Fruit fly (Drosophila melanogaster) whole organism, embryonic: ENCODE data around the gene Cyp318a1.

Source experiments
- BEAF-32 ChIP-seq: fragments of 200-800 bp; sonication (Bioruptor generic); optimal IDR thresholded peaks from 3 replicates; lab custom pipeline; 2017; ENCODE audit warnings: missing biosample characterization, missing genetic modification characterization, mild to moderate bottlenecking, moderate library complexity, missing genetic modification reagents
- Blimp-1 ChIP-seq: fragments of 200-800 bp; sonication (Bioruptor generic); optimal IDR thresholded peaks from 3 replicates; lab custom pipeline; 2018; ENCODE audit warnings: missing biosample characterization, missing genetic modification characterization, mild to moderate bottlenecking, moderate library complexity, missing genetic modification reagents
- CG10267 ChIP-seq: fragments of 200-800 bp; sonication (Bioruptor generic); optimal IDR thresholded peaks from 2 replicates; lab custom pipeline; 2018; ENCODE audit warnings: missing biosample characterization, mild to moderate bottlenecking, missing genetic modification characterization, moderate library complexity
- CG10321 ChIP-seq: fragments of 200-800 bp; sonication (Bioruptor generic); IDR thresholded peaks from 2 replicates; pipeline ENCODE4 v1.3.6; 2022; ENCODE audit warnings: missing biosample characterization, missing genetic modification characterization
- CG12659 ChIP-seq: fragments of 200-800 bp; sonication (Bioruptor generic); optimal IDR thresholded peaks from 3 replicates; lab custom pipeline; 2017; ENCODE audit warnings: mild to moderate bottlenecking, missing biosample characterization, missing genetic modification reagents, missing genetic modification characterization
- CG12744 ChIP-seq: fragments of 200-800 bp; sonication (Bioruptor generic); optimal IDR thresholded peaks from 2 replicates; lab custom pipeline; 2016; ENCODE audit warnings: missing biosample characterization, missing genetic modification characterization
- CG13287 ChIP-seq: fragments of 200-800 bp; sonication (Bioruptor generic); IDR thresholded peaks from 2 replicates; pipeline ENCODE4 v1.3.6; 2022; ENCODE audit warnings: missing biosample characterization, missing genetic modification characterization; ENCODE audit not compliant: partially characterized antibody
- CG14710 ChIP-seq: fragments of 200-800 bp; sonication (Bioruptor generic); optimal IDR thresholded peaks from 3 replicates; lab custom pipeline; 2019; ENCODE audit warnings: missing biosample characterization, mild to moderate bottlenecking, missing genetic modification characterization, moderate library complexity
- CG15073 ChIP-seq: fragments of 200-800 bp; sonication (Bioruptor generic); optimal IDR thresholded peaks from 2 replicates; lab custom pipeline; 2016; ENCODE audit warnings: missing biosample characterization, missing genetic modification characterization
- CG17385 ChIP-seq: fragments of 200-800 bp; sonication (Bioruptor generic); optimal IDR thresholded peaks from 3 replicates; lab custom pipeline; 2018; ENCODE audit warnings: missing biosample characterization, mild to moderate bottlenecking, missing genetic modification characterization
- CG42726 ChIP-seq: fragments of 200-800 bp; sonication (Bioruptor generic); IDR thresholded peaks from 2 replicates; pipeline ENCODE4 v1.3.6; 2022; ENCODE audit warnings: missing biosample characterization, missing genetic modification characterization; ENCODE audit not compliant: partially characterized antibody
- CG4617 ChIP-seq: fragments of 200-800 bp; sonication (Bioruptor generic); optimal IDR thresholded peaks from 3 replicates; lab custom pipeline; 2016; ENCODE audit warnings: missing biosample characterization, missing genetic modification characterization, borderline replicate concordance
- CG7963 ChIP-seq: fragments of 200-800 bp; sonication (Bioruptor generic); IDR thresholded peaks from 3 replicates; pipeline ENCODE4 v1.3.6; 2022; ENCODE audit warnings: missing biosample characterization, missing genetic modification characterization; ENCODE audit not compliant: partially characterized antibody
- CG8478 ChIP-seq: fragments of >200 bp; optimal IDR thresholded peaks from 2 replicates; lab custom pipeline; 2018
- Dref ChIP-seq: fragments of 200-800 bp; sonication (Bioruptor generic); IDR thresholded peaks from 2 replicates; pipeline ENCODE4 v1.3.6; 2022; ENCODE audit warnings: missing biosample characterization, missing genetic modification characterization
- Ets97D ChIP-seq: fragments of 200-800 bp; sonication (Bioruptor generic); optimal IDR thresholded peaks from 3 replicates; lab custom pipeline; 2016; ENCODE audit warnings: missing biosample characterization, missing genetic modification characterization
- HLH4C ChIP-seq: fragments of 200-800 bp; sonication (Bioruptor generic); IDR thresholded peaks from 3 replicates; pipeline ENCODE4 v1.3.6; 2022; ENCODE audit warnings: missing biosample characterization, missing genetic modification characterization; ENCODE audit not compliant: partially characterized antibody
- MBD-R2 ChIP-seq: fragments of 200-800 bp; sonication (Bioruptor generic); IDR thresholded peaks from 2 replicates; pipeline ENCODE4 v1.3.6; 2022; ENCODE audit warnings: missing biosample characterization, missing genetic modification characterization
- MESR4 ChIP-seq: fragments of 200-800 bp; sonication (Bioruptor generic); optimal IDR thresholded peaks from 2 replicates; lab custom pipeline; 2018; ENCODE audit warnings: missing biosample characterization, mild to moderate bottlenecking, missing genetic modification characterization, moderate library complexity
- Med ChIP-seq: fragments of 200-800 bp; sonication (Bioruptor generic); peaks from one replicate; lab custom pipeline; 2016; ENCODE audit warnings: missing biosample characterization, missing genetic modification characterization, mild to moderate bottlenecking, inconsistent platforms, moderate library complexity
- Opbp ChIP-seq: fragments of 200-800 bp; sonication (Bioruptor generic); IDR thresholded peaks from 3 replicates; pipeline ENCODE4 v1.3.6; 2022; ENCODE audit warnings: missing biosample characterization, missing genetic modification characterization; ENCODE audit not compliant: partially characterized antibody
- Sin3A ChIP-seq: fragments of >200 bp; optimal IDR thresholded peaks from 2 replicates; lab custom pipeline; 2018
- Stat92E ChIP-seq, 3 experiments: fragments of >200 bp in 2 of 3; fragments of 200-800 bp in 1 of 3; sonication (Bioruptor generic) in 1 of 3; optimal IDR thresholded peaks; 2 replicates each; lab custom pipeline; 2017 to 2019; ENCODE audit warnings: missing biosample characterization in 3 of 3, missing genetic modification characterization in 3 of 3, mild to moderate bottlenecking in 1 of 3, moderate library complexity in 1 of 3
- TFAM ChIP-seq: fragments of 200-800 bp; sonication (Bioruptor generic); optimal IDR thresholded peaks from 2 replicates; lab custom pipeline; 2017; ENCODE audit warnings: missing biosample characterization, missing genetic modification characterization, inconsistent platforms
- YL-1 ChIP-seq: fragments of 200-800 bp; sonication (Bioruptor generic); optimal IDR thresholded peaks from 3 replicates; lab custom pipeline; 2017; ENCODE audit warnings: missing biosample characterization, mild to moderate bottlenecking, missing genetic modification characterization
- amos ChIP-seq: fragments of 200-800 bp; sonication (Bioruptor generic); IDR thresholded peaks from 2 replicates; pipeline ENCODE4 v1.3.6; 2022; ENCODE audit warnings: missing biosample characterization, missing genetic modification characterization; ENCODE audit not compliant: partially characterized antibody
- bbx ChIP-seq: fragments of 200-800 bp; sonication (Bioruptor generic); IDR thresholded peaks from 2 replicates; pipeline ENCODE4 v1.3.6; 2022; ENCODE audit warnings: missing biosample characterization, missing genetic modification characterization; ENCODE audit not compliant: partially characterized antibody
- fd102C ChIP-seq: fragments of 200-800 bp; sonication (Bioruptor generic); optimal IDR thresholded peaks from 2 replicates; lab custom pipeline; 2018; ENCODE audit warnings: missing biosample characterization, mild to moderate bottlenecking, missing genetic modification characterization, moderate library complexity
- hb ChIP-seq: fragments of 200-800 bp; sonication (Bioruptor generic); IDR thresholded peaks from 3 replicates; pipeline ENCODE4 v1.3.6; 2022; ENCODE audit warnings: missing biosample characterization, missing genetic modification characterization; ENCODE audit not compliant: partially characterized antibody
- hbn ChIP-seq: fragments of 200-800 bp; sonication (Bioruptor generic); IDR thresholded peaks from 2 replicates; pipeline ENCODE4 v1.3.6; 2022; ENCODE audit warnings: missing biosample characterization, missing genetic modification characterization; ENCODE audit not compliant: partially characterized antibody
- inv ChIP-seq: fragments of 200-800 bp; sonication (Bioruptor generic); IDR thresholded peaks from 2 replicates; pipeline ENCODE4 v1.3.6; 2022; ENCODE audit warnings: missing biosample characterization, missing genetic modification characterization; ENCODE audit not compliant: partially characterized antibody
- ken ChIP-seq: fragments of 200-800 bp; sonication (Bioruptor generic); IDR thresholded peaks from 3 replicates; pipeline ENCODE4 v1.3.6; 2022; ENCODE audit warnings: missing biosample characterization, missing genetic modification characterization
- kni ChIP-seq: fragments of 200-800 bp; sonication (Bioruptor generic); optimal IDR thresholded peaks from 3 replicates; lab custom pipeline; 2017; ENCODE audit warnings: mild to moderate bottlenecking, missing biosample characterization, missing genetic modification reagents, missing genetic modification characterization
- knrl ChIP-seq: fragments of 200-800 bp; sonication (Bioruptor generic); IDR thresholded peaks from 3 replicates; pipeline ENCODE4 v1.3.6; 2022; ENCODE audit warnings: missing biosample characterization, missing genetic modification characterization; ENCODE audit not compliant: partially characterized antibody
- odd ChIP-seq: fragments of 200-800 bp; sonication (Bioruptor generic); optimal IDR thresholded peaks from 2 replicates; lab custom pipeline; 2017; ENCODE audit warnings: missing biosample characterization, mild to moderate bottlenecking, missing genetic modification characterization
- psq ChIP-seq: fragments of 200-800 bp; sonication (Bioruptor generic); optimal IDR thresholded peaks from 2 replicates; lab custom pipeline; 2017; ENCODE audit warnings: missing biosample characterization, missing genetic modification characterization
- pzg ChIP-seq: fragments of 200-800 bp; sonication (Bioruptor generic); optimal IDR thresholded peaks from 3 replicates; lab custom pipeline; 2018; ENCODE audit warnings: missing biosample characterization, mild to moderate bottlenecking, missing genetic modification characterization, moderate library complexity
- row ChIP-seq: fragments of 200-800 bp; sonication (Bioruptor generic); IDR thresholded peaks from 3 replicates; pipeline ENCODE4 v1.3.6; 2022; ENCODE audit warnings: missing biosample characterization, missing genetic modification characterization
- sens ChIP-seq: fragments of 200-800 bp; sonication (Bioruptor generic); peaks from one replicate; lab custom pipeline; 2016; ENCODE audit warnings: missing biosample characterization, missing genetic modification characterization
- sob ChIP-seq: fragments of 200-800 bp; sonication (Bioruptor generic); IDR thresholded peaks from 2 replicates; pipeline ENCODE4 v1.3.6; 2022; ENCODE audit warnings: missing biosample characterization, missing genetic modification characterization
- sr ChIP-seq: fragments of 200-800 bp; sonication (Bioruptor generic); IDR thresholded peaks from 3 replicates; pipeline ENCODE4 v1.3.6; 2022; ENCODE audit warnings: missing biosample characterization, missing genetic modification characterization
- sug ChIP-seq: fragments of 200-800 bp; optimal IDR thresholded peaks from 2 replicates; lab custom pipeline; 2019; ENCODE audit warnings: missing biosample characterization, mild to moderate bottlenecking, missing genetic modification characterization, moderate library complexity
- tna ChIP-seq: fragments of 200-800 bp; sonication (Bioruptor generic); IDR thresholded peaks from 2 replicates; pipeline ENCODE4 v1.3.6; 2022; ENCODE audit warnings: missing biosample characterization, missing genetic modification characterization; ENCODE audit not compliant: partially characterized antibody
- trem ChIP-seq: fragments of 200-800 bp; optimal IDR thresholded peaks from 3 replicates; lab custom pipeline; 2019; ENCODE audit warnings: missing biosample characterization, mild to moderate bottlenecking, missing genetic modification characterization, moderate library complexity
- unc-4 ChIP-seq: fragments of 200-800 bp; sonication (Bioruptor generic); IDR thresholded peaks from 2 replicates; pipeline ENCODE4 v1.3.6; 2022; ENCODE audit warnings: missing biosample characterization, missing genetic modification characterization; ENCODE audit not compliant: partially characterized antibody
- wor ChIP-seq: fragments of 200-800 bp; sonication (Bioruptor generic); IDR thresholded peaks from 2 replicates; pipeline ENCODE4 v1.3.6; 2022; ENCODE audit warnings: missing biosample characterization, missing genetic modification characterization
- zen2 ChIP-seq: fragments of 200-800 bp; sonication (Bioruptor generic); IDR thresholded peaks from 3 replicates; pipeline ENCODE4 v1.3.6; 2022; ENCODE audit warnings: missing biosample characterization, missing genetic modification characterization; ENCODE audit not compliant: partially characterized antibody

Gene Cyp318a1

dm6 chrX:12018440-12019101 is 13.9 kb upstream of the Cyp318a1 start, which contains the start of gene Lsm12a:
Gene Lsm12a, plus strand, starts transcription at chrX:12018640.
- TF ChIP-seq CG8478 (lab: Kevin White, UChicago) (peak; percentile 52), sens (peak; percentile 44), CG15073 (no peak), BEAF-32 (peak; percentile 74), sug (tag; lab: Kevin White, UChicago) (no peak), trem (tag; lab: Kevin White, UChicago) (peak; percentile 5), TFAM (GFP tag; lab: Kevin White, UChicago) (no peak), Ets97D (GFP tag; lab: Kevin White, UChicago) (peak; percentile 18), kni (GFP tag; lab: Kevin White, UChicago) (no peak), Stat92E (GFP tag; optimal IDR thresholded peaks at IDR 0.05; lab: Kevin White, UChicago) (peak in 1 of 3 experiments; percentile 79), CG42726 (GFP tag; lab: Robert Waterston, UW) (peak; percentile 44; the same call in 1 of the 2 replicates), CG10267 (tag; lab: Kevin White, UChicago) (peak; percentile 37), wor (GFP tag; lab: Robert Waterston, UW) (no peak), sr (GFP tag; lab: Robert Waterston, UW) (no peak), ken (GFP tag; lab: Robert Waterston, UW) (0 out of 3 replicates have a peak, but pooled peaks have one; percentile 19), Med (GFP tag; lab: Kevin White, UChicago) (peak; percentile 20), row (peak; percentile 24; the same call in 1 of the 3 replicates), CG13287 (GFP tag; lab: Robert Waterston, UW) (peak; percentile 27; the same call in 1 of the 2 replicates), HLH4C (GFP tag; lab: Robert Waterston, UW) (peak; percentile 31), CG17385 (no peak), odd (GFP tag; lab: Kevin White, UChicago) (no peak), zen2 (peak; percentile 34; the same call in 1 of the 3 replicates), CG4617 (GFP tag; lab: Kevin White, UChicago) (peak; percentile 9), CG10321 (0 out of 2 replicates have a peak, but pooled peaks have one; percentile 42), Blimp-1 (peak; percentile 46), amos (GFP tag; lab: Robert Waterston, UW) (peak; percentile 81), unc-4 (GFP tag; lab: Robert Waterston, UW) (peak; percentile 16; the same call in 1 of the 2 replicates), tna (GFP tag; lab: Robert Waterston, UW) (peak; percentile 38; the same call in 1 of the 2 replicates), inv (GFP tag; lab: Robert Waterston, UW) (peak; percentile 41; the same call in 1 of the 2 replicates), CG14710 (tag; lab: Kevin White, UChicago) (peak; percentile 6), pzg (peak; percentile 53), psq (peak; percentile 80), Sin3A (lab: Kevin White, UChicago) (peak; percentile 1), CG12659 (GFP tag; lab: Kevin White, UChicago) (peak; percentile 23), Dref (GFP tag; lab: Robert Waterston, UW) (peak; percentile 77), hbn (GFP tag; lab: Robert Waterston, UW) (peak; percentile 16; the same call in 1 of the 2 replicates), YL-1 (GFP tag; lab: Kevin White, UChicago) (peak; percentile 21), CG7963 (peak; percentile 58), hb (GFP tag; lab: Robert Waterston, UW) (peak; percentile 60; the same call in 1 of the 3 replicates), Opbp (peak; percentile 60; the same call in 2 of the 3 replicates), sob (GFP tag; lab: Robert Waterston, UW) (0 out of 2 replicates have a peak, but pooled peaks have one; percentile 8), knrl (peak; percentile 54), bbx (peak; percentile 75), CG12744 (GFP tag; lab: Kevin White, UChicago) (no peak), fd102C (GFP tag; lab: Kevin White, UChicago) (no peak), MESR4 (GFP tag; lab: Kevin White, UChicago) (peak; percentile 85), MBD-R2 (GFP tag; lab: Robert Waterston, UW) (peak; percentile 41)
